Worm (Caenorhabditis elegans): ENCODE results near the gene C26B2.2.

Gene C26B2.2

ce11 chrIV:7983728-7984346 is 38.1 kb downstream of the C26B2.2 start:
- TF ChIP-seq efl-1 (optimal IDR thresholded peaks at IDR 0.05) (no peak), efl-1 (GFP tag; optimal IDR thresholded peaks at IDR 0.05 in 1 of 2) (peak in 1 of 2 experiments; percentile 90), ceh-63 (GFP tag; optimal IDR thresholded peaks at IDR 0.05) (no peak), pag-3 (tag; optimal IDR thresholded peaks at IDR 0.05; ENCODE audit: borderline replicate concordance, insufficient read depth) (no peak), aly-2 (tag; optimal IDR thresholded peaks at IDR 0.05) (peak; percentile 50), nhr-85 (tag) (peak; percentile 26), zag-1 (tag; optimal IDR thresholded peaks at IDR 0.05) (no peak), vab-15 (tag; optimal IDR thresholded peaks at IDR 0.05) (no peak), nhr-71 (tag; optimal IDR thresholded peaks at IDR 0.05) (peak; percentile 14), zip-4 (GFP tag; optimal IDR thresholded peaks at IDR 0.05) (no peak), rnt-1 (tag; optimal IDR thresholded peaks at IDR 0.05) (peak; percentile 20), nhr-90 (tag; optimal IDR thresholded peaks at IDR 0.05; ENCODE audit: poor library complexity) (peak; percentile 26), snu-23 (GFP tag; optimal IDR thresholded peaks at IDR 0.05) (peak; percentile 4)

ce11 chrIV:7983021-7983420 is 38.9 kb downstream of the C26B2.2 start:
- TF ChIP-seq lin-14 (GFP tag; optimal IDR thresholded peaks at IDR 0.05) (peak; percentile 17), unc-62 (GFP tag; optimal IDR thresholded peaks at IDR 0.05) (no peak), nhr-85 (tag) (peak; percentile 78)

ce11 chrIV:7982024-7982576 is 39.8 kb downstream of the C26B2.2 start, which contains the start of gene arf-5:
arf-5 (plus strand) TSS chrIV:7982526.
- TF ChIP-seq egl-13 (tag; optimal IDR thresholded peaks at IDR 0.05) (no peak), nhr-28 (tag; optimal IDR thresholded peaks at IDR 0.05) (no peak), elt-2 (tag; optimal IDR thresholded peaks at IDR 0.05) (no peak), fkh-10 (GFP tag; optimal IDR thresholded peaks at IDR 0.05) (no peak), ces-1 (GFP tag; optimal IDR thresholded peaks at IDR 0.05) (no peak), nhr-47 (tag; optimal IDR thresholded peaks at IDR 0.05) (peak; percentile 1), snu-23 (GFP tag; optimal IDR thresholded peaks at IDR 0.05) (peak; percentile 27), elt-3 (tag; optimal IDR thresholded peaks at IDR 0.05) (peak in 1 of 6 experiments; percentile 3), mdl-1 (tag; optimal IDR thresholded peaks at IDR 0.05) (peak in 1 of 2 experiments; percentile 57), ceh-82 (tag; optimal IDR thresholded peaks at IDR 0.05) (peak in 1 of 3 experiments; percentile 25), hlh-17 (GFP tag; optimal IDR thresholded peaks at IDR 0.05; ENCODE audit: borderline replicate concordance) (no peak), lin-39 (tag; optimal IDR thresholded peaks at IDR 0.05) (no peak), efl-1 (optimal IDR thresholded peaks at IDR 0.05) (peak; percentile 27 to 32), efl-1 (GFP tag; optimal IDR thresholded peaks at IDR 0.05 in 1 of 2) (peak; percentile 32 to 37), pax-3 (tag; optimal IDR thresholded peaks at IDR 0.05) (no peak), dpl-1 (GFP tag; optimal IDR thresholded peaks at IDR 0.05) (peak in 2 of 3 experiments; percentile 11 to 42), nhr-71 (tag; optimal IDR thresholded peaks at IDR 0.05) (peak; percentile 20), ceh-90 (tag; optimal IDR thresholded peaks at IDR 0.05) (no peak), lin-14 (GFP tag; optimal IDR thresholded peaks at IDR 0.05) (peak; percentile 35), lsy-2 (tag; optimal IDR thresholded peaks at IDR 0.05) (peak; percentile 34 to 55), nhr-19 (GFP tag; conservative IDR thresholded peaks at IDR 0.05) (no peak), blmp-1 (tag; optimal IDR thresholded peaks at IDR 0.05) (peak; percentile 53), xbp-1 (tag; optimal IDR thresholded peaks at IDR 0.05) (peak; percentile 42), snpc-4 (tag; optimal IDR thresholded peaks at IDR 0.05) (no peak), lin-35 (GFP tag; optimal IDR thresholded peaks at IDR 0.05) (peak; percentile 36 to 51)

Data from whole organism, L1 larva.